Fruit fly (Drosophila melanogaster) whole organism, wandering third instar larva: ENCODE data around the gene Ube3a.

Experiments
- dl ChIP-seq, 2 experiments: fragments of 175-275, 200-275 bp in 1 of 2; fragments of 200-275 bp in 1 of 2; sonication (Bioruptor generic); optimal IDR thresholded peaks; lab custom pipeline; 2018; ENCODE audit warnings: mild to moderate bottlenecking in 2 of 2, missing biosample characterization in 2 of 2, missing genetic modification characterization in 2 of 2, moderate library complexity in 2 of 2; ENCODE audit not compliant: partially characterized antibody in 2 of 2, insufficient read depth in 1 of 2
- ey ChIP-seq: fragments of 200-800 bp; sonication (Bioruptor generic); optimal IDR thresholded peaks from 2 replicates; lab custom pipeline; 2016; ENCODE audit warnings: missing biosample characterization, missing genetic modification characterization
- pan ChIP-seq: fragments of >200 bp; optimal IDR thresholded peaks from 2 replicates; lab custom pipeline; 2017

DNA sequence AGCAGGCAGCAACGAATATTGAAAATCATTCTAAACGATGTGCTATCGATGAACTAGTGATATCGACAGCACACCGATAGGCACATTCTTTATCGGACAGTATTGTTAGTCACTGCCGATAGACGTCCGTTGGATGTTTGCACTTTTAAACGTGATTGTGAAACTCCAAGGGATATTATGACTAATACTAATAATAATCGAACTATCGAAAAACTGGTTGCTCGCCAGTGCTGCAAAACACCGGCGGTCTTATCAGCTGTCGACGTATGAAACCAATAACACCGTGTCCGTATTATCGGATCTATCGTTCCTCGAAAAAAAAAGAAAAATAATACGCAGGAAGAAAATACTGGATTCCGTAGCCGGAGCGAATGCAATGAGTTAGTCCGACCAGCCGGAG lies at the start of gene Ube3a, which contains the start of gene CG7600:
- TF ChIP-seq dl (GFP tag; optimal IDR thresholded peaks at IDR 0.05; lab: Kevin White, UChicago; ENCODE audit: insufficient read depth in 1 of 2, partially characterized antibody in 2 of 2) (no peak), pan (lab: Kevin White, UChicago) (no peak), ey (no peak)
